Fruit fly (Drosophila melanogaster) whole organism, wandering third instar larva: ENCODE measurements around the gene xit.
A peak's percentile ranks its signal among the peaks of the same experiment; 100 is the strongest.

Experiments
- Abd-B ChIP-seq: fragments of >200 bp; optimal IDR thresholded peaks from 2 replicates; lab custom pipeline; 2017; ENCODE audit warnings: missing biosample characterization, missing genetic modification characterization
- CG32264 ChIP-seq: fragments of 200-800 bp; sonication (Bioruptor generic); optimal IDR thresholded peaks from 2 replicates; lab custom pipeline; 2016; ENCODE audit warnings: missing biosample characterization, missing genetic modification characterization
- CG9705 ChIP-seq: fragments of 200-800 bp; sonication (Bioruptor generic); optimal IDR thresholded peaks from 2 replicates; lab custom pipeline; 2018; ENCODE audit warnings: missing biosample characterization, mild to moderate bottlenecking, missing genetic modification characterization
- CrebA ChIP-seq: fragments of 200-800 bp; sonication (Bioruptor generic); optimal IDR thresholded peaks from 2 replicates; lab custom pipeline; 2016; ENCODE audit warnings: missing biosample characterization, mild to moderate bottlenecking, missing genetic modification characterization, borderline replicate concordance
- Dfd ChIP-seq: fragments of >200 bp; optimal IDR thresholded peaks from 2 replicates; lab custom pipeline; 2017; ENCODE audit warnings: missing biosample characterization, missing genetic modification characterization
- Dif ChIP-seq: fragments of 200-275, 200-300 bp; sonication (Bioruptor generic); optimal IDR thresholded peaks from 2 replicates; lab custom pipeline; 2018; ENCODE audit warnings: missing biosample characterization, missing genetic modification characterization; ENCODE audit not compliant: partially characterized antibody
- HLH106 ChIP-seq: fragments of 200-800 bp; optimal IDR thresholded peaks from 3 replicates; lab custom pipeline; 2019; ENCODE audit warnings: missing biosample characterization, mild to moderate bottlenecking, missing genetic modification characterization, moderate library complexity
- Hnf4 ChIP-seq: fragments of 200-800 bp; sonication (Bioruptor generic); optimal IDR thresholded peaks from 2 replicates; lab custom pipeline; 2016; ENCODE audit warnings: missing biosample characterization, mild to moderate bottlenecking, missing genetic modification characterization
- Hr78 ChIP-seq: fragments of >200 bp; optimal IDR thresholded peaks from 2 replicates; lab custom pipeline; 2017; ENCODE audit warnings: missing biosample characterization, missing genetic modification characterization
- Hr83 ChIP-seq: fragments of 200-300 bp; sonication (Bioruptor generic); optimal IDR thresholded peaks from 2 replicates; lab custom pipeline; 2016; ENCODE audit warnings: missing biosample characterization, mild to moderate bottlenecking, missing genetic modification characterization, moderate library complexity; ENCODE audit not compliant: poor library complexity, severe bottlenecking
- Myc ChIP-seq: fragments of >200 bp; optimal IDR thresholded peaks from 2 replicates; lab custom pipeline; 2017
- N ChIP-seq: fragments of >200 bp; optimal IDR thresholded peaks from 2 replicates; lab custom pipeline; 2018; ENCODE audit warnings: missing biosample characterization, missing external identifiers, missing genetic modification characterization
- OdsH ChIP-seq: fragments of 200-800 bp; sonication (Bioruptor generic); optimal IDR thresholded peaks from 2 replicates; lab custom pipeline; 2016; ENCODE audit warnings: missing biosample characterization, mild to moderate bottlenecking, missing genetic modification characterization
- Rel ChIP-seq, 2 experiments: fragments of 200-800 bp; sonication (Bioruptor generic) in 1 of 2; optimal IDR thresholded peaks; 2 replicates in 1 of 2; 3 replicates in 1 of 2; lab custom pipeline; 2016 to 2019; ENCODE audit warnings: mild to moderate bottlenecking in 2 of 2, missing biosample characterization in 2 of 2, missing genetic modification characterization in 2 of 2, moderate library complexity in 1 of 2
- Sp1 ChIP-seq: fragments of 200-800 bp; sonication (Bioruptor generic); optimal IDR thresholded peaks from 3 replicates; lab custom pipeline; 2019; ENCODE audit warnings: missing biosample characterization, mild to moderate bottlenecking, missing genetic modification characterization, moderate library complexity
- Vsx2 ChIP-seq: fragments of 200-300, 225-300 bp; sonication (Bioruptor generic); optimal IDR thresholded peaks from 2 replicates; lab custom pipeline; 2018; ENCODE audit warnings: missing biosample characterization, missing genetic modification characterization; ENCODE audit not compliant: partially characterized antibody
- br ChIP-seq: fragments of 200-800 bp; sonication (Bioruptor generic); optimal IDR thresholded peaks from 2 replicates; lab custom pipeline; 2016; ENCODE audit warnings: missing biosample characterization, missing genetic modification characterization
- brk ChIP-seq: fragments of 200-800 bp; sonication (Bioruptor generic); optimal IDR thresholded peaks from 2 replicates; lab custom pipeline; 2016; ENCODE audit warnings: missing biosample characterization, mild to moderate bottlenecking, missing genetic modification characterization
- dl ChIP-seq, 2 experiments: fragments of 175-275, 200-275 bp in 1 of 2; fragments of 200-275 bp in 1 of 2; sonication (Bioruptor generic); optimal IDR thresholded peaks; lab custom pipeline; 2018; ENCODE audit warnings: mild to moderate bottlenecking in 2 of 2, missing biosample characterization in 2 of 2, missing genetic modification characterization in 2 of 2, moderate library complexity in 2 of 2; ENCODE audit not compliant: partially characterized antibody in 2 of 2, insufficient read depth in 1 of 2
- dmrt93B ChIP-seq: fragments of 200-800 bp; sonication (Bioruptor generic); optimal IDR thresholded peaks from 2 replicates; lab custom pipeline; 2018; ENCODE audit warnings: missing biosample characterization, mild to moderate bottlenecking, missing genetic modification characterization
- dsf ChIP-seq: sonication (Bioruptor generic); optimal IDR thresholded peaks from 2 replicates; lab custom pipeline; 2016; ENCODE audit warnings: missing biosample characterization, missing genetic modification characterization, borderline replicate concordance
- ey ChIP-seq: fragments of 200-800 bp; sonication (Bioruptor generic); optimal IDR thresholded peaks from 2 replicates; lab custom pipeline; 2016; ENCODE audit warnings: missing biosample characterization, missing genetic modification characterization
- foxo ChIP-seq, 2 experiments: fragments of 200-800 bp; sonication (Bioruptor generic); optimal IDR thresholded peaks; 2 replicates in 1 of 2; 3 replicates in 1 of 2; lab custom pipeline; 2016 to 2017; ENCODE audit warnings: missing biosample characterization in 2 of 2, missing genetic modification characterization in 2 of 2
- fru ChIP-seq: fragments of 200-800 bp; sonication (Bioruptor generic); optimal IDR thresholded peaks from 3 replicates; lab custom pipeline; 2016; ENCODE audit warnings: missing biosample characterization, mild to moderate bottlenecking, missing genetic modification characterization
- h ChIP-seq: fragments of 200-800 bp; sonication (Bioruptor generic); optimal IDR thresholded peaks from 3 replicates; lab custom pipeline; 2016; ENCODE audit warnings: missing biosample characterization, mild to moderate bottlenecking, missing genetic modification characterization
- jim ChIP-seq: fragments of 175-275, 200-325 bp; sonication (Bioruptor generic); optimal IDR thresholded peaks from 2 replicates; lab custom pipeline; 2016; ENCODE audit warnings: missing biosample characterization, mild to moderate bottlenecking, missing genetic modification characterization
- lola ChIP-seq: fragments of >200 bp; optimal IDR thresholded peaks from 2 replicates; lab custom pipeline; 2017; ENCODE audit warnings: missing biosample characterization, missing genetic modification characterization
- pan ChIP-seq: fragments of >200 bp; optimal IDR thresholded peaks from 2 replicates; lab custom pipeline; 2017
- psq ChIP-seq: fragments of 200-800 bp; sonication (Bioruptor generic); optimal IDR thresholded peaks from 3 replicates; lab custom pipeline; 2017; ENCODE audit warnings: missing biosample characterization, mild to moderate bottlenecking, missing genetic modification characterization, moderate library complexity
- rgr ChIP-seq: fragments of 200-800 bp; sonication (Bioruptor generic); optimal IDR thresholded peaks from 3 replicates; lab custom pipeline; 2016; ENCODE audit warnings: missing biosample characterization, mild to moderate bottlenecking, missing genetic modification characterization
- sv ChIP-seq: fragments of 200-800 bp; sonication (Bioruptor generic); optimal IDR thresholded peaks from 3 replicates; lab custom pipeline; 2016; ENCODE audit warnings: missing biosample characterization, missing genetic modification characterization
- tai ChIP-seq: sonication (Bioruptor generic); optimal IDR thresholded peaks from 2 replicates; lab custom pipeline; 2016; ENCODE audit warnings: missing biosample characterization, missing genetic modification characterization
- usp ChIP-seq: fragments of >200 bp; optimal IDR thresholded peaks from 2 replicates; lab custom pipeline; 2017; ENCODE audit warnings: missing biosample characterization, missing genetic modification characterization
- woc ChIP-seq: sonication (Bioruptor generic); optimal IDR thresholded peaks from 2 replicates; lab custom pipeline; 2016; ENCODE audit warnings: missing biosample characterization, mild to moderate bottlenecking, missing genetic modification characterization

xit gene

dm6 chrX:6820703-6821102, at the start of gene xit, which contains the start of gene Nf-YC:
Gene xit, plus strand, starts transcription at chrX:6821016.
Gene Nf-YC, minus strand, starts transcription at chrX:6820919.
- TF ChIP-seq HLH106 (peak; percentile 19), CrebA (GFP tag; lab: Kevin White, UChicago) (no peak), pan (lab: Kevin White, UChicago) (no peak), usp (GFP tag; lab: Kevin White, UChicago) (no peak), jim (no peak), dl (GFP tag; optimal IDR thresholded peaks at IDR 0.05; lab: Kevin White, UChicago; ENCODE audit: insufficient read depth in 1 of 2, partially characterized antibody in 2 of 2) (no peak), Dif (GFP tag; lab: Kevin White, UChicago) (no peak), OdsH (GFP tag; lab: Kevin White, UChicago) (no peak), lola (no peak), ey (GFP tag; lab: Kevin White, UChicago) (no peak), brk (GFP tag; lab: Kevin White, UChicago) (no peak), Myc (peak; percentile 96), dmrt93B (GFP tag; lab: Kevin White, UChicago) (no peak), Hr78 (GFP tag; lab: Kevin White, UChicago) (no peak), tai (no peak), br (GFP tag; lab: Kevin White, UChicago) (no peak), rgr (no peak), Vsx2 (GFP tag; lab: Kevin White, UChicago) (peak; percentile 97)

dm6 chrX:6775622-6776021, 45.2 kb upstream of the xit start:
- TF ChIP-seq psq (GFP tag; lab: Kevin White, UChicago) (peak; percentile 3), CG32264 (no peak), Dfd (GFP tag; lab: Kevin White, UChicago) (no peak), br (GFP tag; lab: Kevin White, UChicago) (no peak), Hnf4 (GFP tag; lab: Kevin White, UChicago) (no peak), Abd-B (no peak), h (GFP tag; lab: Kevin White, UChicago) (peak; percentile 8), sv (GFP tag; lab: Kevin White, UChicago) (no peak), fru (GFP tag; lab: Kevin White, UChicago) (peak; percentile 58), N (GFP tag; lab: Kevin White, UChicago) (no peak), Dif (GFP tag; lab: Kevin White, UChicago) (no peak), Myc (peak; percentile 58), tai (no peak), Rel (GFP tag; optimal IDR thresholded peaks at IDR 0.05; lab: Kevin White, UChicago) (no peak), Rel (tag; optimal IDR thresholded peaks at IDR 0.05; lab: Kevin White, UChicago) (no peak), woc (peak; percentile 74), rgr (peak; percentile 0), Vsx2 (GFP tag; lab: Kevin White, UChicago) (no peak), foxo (GFP tag; optimal IDR thresholded peaks at IDR 0.05; lab: Kevin White, UChicago) (peak in 1 of 2 experiments; percentile 29), HLH106 (peak; percentile 24), CG9705 (no peak), dmrt93B (GFP tag; lab: Kevin White, UChicago) (no peak), ey (GFP tag; lab: Kevin White, UChicago) (no peak), dsf (no peak), Sp1 (GFP tag; lab: Kevin White, UChicago) (peak; percentile 11)
- TF ChIP-seq, all 38 proteins: peak for 9

dm6 chrX:6776274-6776673, 44.5 kb upstream of the xit start:
- no peak for TF ChIP-seq lola
- TF ChIP-seq woc, result no peak
- TF ChIP-seq CrebA (GFP tag; lab: Kevin White, UChicago), result no peak
- TF ChIP-seq, all 38 proteins: peak for 0

DNA sequence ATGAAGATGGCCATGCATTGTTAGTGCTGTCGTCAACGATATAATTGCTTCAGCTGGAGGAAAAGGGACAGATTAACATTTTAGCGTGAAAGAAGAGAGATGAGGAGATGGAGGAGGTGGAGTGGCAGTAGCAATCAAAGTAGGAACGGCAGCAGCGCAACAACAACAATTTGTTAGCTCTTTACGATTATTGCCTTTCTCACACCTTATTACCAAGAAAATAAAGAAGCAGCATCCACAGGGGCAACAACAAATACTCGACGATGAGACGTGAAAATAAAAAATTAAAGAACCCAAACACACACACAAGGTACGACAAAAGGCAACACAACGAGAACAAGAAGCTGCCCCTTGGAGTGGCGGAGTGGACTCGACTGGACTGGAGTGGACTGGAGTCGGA, 43.9 kb upstream of the xit start:
- TF ChIP-seq lola (no peak), fru (GFP tag; lab: Kevin White, UChicago) (no peak), Hr83 (no peak), dsf (no peak), Hr78 (GFP tag; lab: Kevin White, UChicago) (no peak), rgr (no peak), woc (no peak), h (GFP tag; lab: Kevin White, UChicago) (no peak), N (GFP tag; lab: Kevin White, UChicago) (no peak), HLH106 (no peak)
- TF ChIP-seq, all 38 proteins: peak for 0
